Worm (Caenorhabditis elegans) whole organism, L4/young adult: ENCODE data around the gene tag-234.

ENCODE experiments used
- W03F9.2 ChIP-seq: fragments of 150-350 bp; optimal IDR thresholded peaks from 2 replicates; lab custom pipeline; 2014; ENCODE audit warnings: missing biosample characterization, missing genetic modification characterization
- him-1 ChIP-seq: sonication (generic microtip); optimal IDR thresholded peaks from 2 replicates; lab custom pipeline; 2016; ENCODE audit warnings: missing genotype, missing genetic modification reagents, missing genetic modification characterization, missing compliant biosample characterization

DNA sequence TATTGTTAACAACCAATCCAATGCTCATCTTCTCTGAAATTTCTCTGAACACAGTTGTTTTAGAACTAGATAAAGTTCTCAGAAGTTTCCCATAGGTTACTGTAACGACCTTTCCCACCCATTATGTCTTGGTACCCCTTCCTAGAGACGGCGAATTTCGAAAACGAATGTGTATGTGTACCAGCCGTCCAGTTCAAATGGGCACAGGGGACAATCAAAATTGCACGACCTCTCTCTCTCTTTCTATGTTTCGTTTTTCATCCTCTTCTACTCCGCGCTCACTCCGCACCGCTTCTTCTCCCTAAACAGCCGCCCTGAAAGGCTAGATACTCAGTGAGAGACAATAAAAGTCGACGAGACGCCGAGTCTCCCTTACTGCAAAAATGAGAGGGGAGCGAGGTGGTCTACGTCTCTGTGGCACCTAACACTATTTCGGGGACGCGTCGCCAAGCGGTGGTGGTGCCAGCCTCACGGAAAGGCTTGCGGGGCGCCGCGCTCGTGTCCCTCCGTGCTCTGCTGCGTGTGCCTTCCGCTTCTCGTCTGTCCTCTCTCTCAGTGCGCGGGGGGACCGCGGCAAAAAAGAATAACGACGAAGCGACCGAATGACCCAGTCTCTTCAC is 37.5 kb downstream of the tag-234 start:
- TF ChIP-seq him-1 (tag; lab: Kevin White, UChicago) (no peak), W03F9.2 (tag; lab: Kevin White, UChicago) (no peak)
